Worm (Caenorhabditis elegans): Measurements from ENCODE around the gene F41C3.7.

F41C3.7 gene

DNA sequence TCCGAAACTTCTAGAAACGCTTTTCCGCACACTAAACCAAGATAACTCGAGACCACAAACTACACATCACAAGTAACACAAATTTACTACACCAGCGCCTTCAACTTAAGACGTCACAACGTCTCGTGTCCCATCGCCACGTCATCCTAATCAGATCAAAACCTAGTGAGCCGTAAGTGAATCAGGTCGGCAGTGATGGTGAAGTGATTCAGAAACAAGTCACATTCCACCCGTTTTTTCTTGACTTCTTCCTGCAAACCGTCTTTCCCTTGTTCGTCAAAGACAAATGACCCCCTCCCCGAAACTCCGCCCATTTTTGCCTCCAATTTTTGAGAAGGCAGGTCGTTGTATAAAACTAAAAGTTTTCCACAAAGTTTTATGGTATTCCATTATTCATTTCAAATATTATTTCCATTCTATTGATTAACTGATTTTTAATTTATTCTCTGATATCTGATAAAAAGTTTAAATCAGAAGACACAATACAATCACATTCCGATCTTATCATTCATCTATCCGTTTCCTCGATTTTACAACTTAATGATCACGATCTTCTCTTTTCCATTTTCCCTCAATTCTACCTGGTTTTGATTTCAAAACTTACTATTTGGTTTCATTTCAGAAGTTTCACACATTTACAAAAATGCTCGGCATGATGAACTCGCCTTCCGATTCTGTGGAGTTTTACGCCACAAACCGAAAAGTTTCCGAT, 32.9 kb downstream of the F41C3.7 start, which contains the start of gene F26G1.2:
TSS of gene F26G1.2 (plus strand) at position 508 of the 712 bp plus-strand sequence.
- TF ChIP-seq nhr-84 (tag; optimal IDR thresholded peaks at IDR 0.05) (no peak), pqm-1 (tag; optimal IDR thresholded peaks at IDR 0.05) (no peak), nhr-85 (tag) (peak; percentile 84), hpl-2 (GFP tag; optimal IDR thresholded peaks at IDR 0.05) (no peak), efl-1 (optimal IDR thresholded peaks at IDR 0.05) (no peak), efl-1 (GFP tag; optimal IDR thresholded peaks at IDR 0.05 in 1 of 2) (peak in 1 of 2 experiments; percentile 90), grh-1 (GFP tag; IDR thresholded peaks at IDR 0.05) (peak; percentile 25; the same call in 1 of the 2 replicates), skn-1 (tag; optimal IDR thresholded peaks at IDR 0.05) (no peak), lin-35 (GFP tag; optimal IDR thresholded peaks at IDR 0.05) (peak in 1 of 2 experiments; percentile 32), ceh-63 (GFP tag; optimal IDR thresholded peaks at IDR 0.05) (no peak), xbp-1 (tag; optimal IDR thresholded peaks at IDR 0.05) (peak; percentile 36), Y116A8C.19 (tag; optimal IDR thresholded peaks at IDR 0.05; ENCODE audit: borderline replicate concordance) (no peak), unc-86 (tag; optimal IDR thresholded peaks at IDR 0.05) (no peak), C04F5.9 (tag; optimal IDR thresholded peaks at IDR 0.05) (no peak), unc-98 (GFP tag; IDR thresholded peaks at IDR 0.05) (no peak), unc-30 (tag; optimal IDR thresholded peaks at IDR 0.05) (no peak), lin-14 (GFP tag; optimal IDR thresholded peaks at IDR 0.05) (peak; percentile 8), ceh-82 (tag; optimal IDR thresholded peaks at IDR 0.05) (no peak), rnt-1 (tag; optimal IDR thresholded peaks at IDR 0.05) (no peak), jun-1 (tag; optimal IDR thresholded peaks at IDR 0.05) (no peak), isw-1 (GFP tag; IDR thresholded peaks at IDR 0.05) (no peak), nhr-237 (tag; optimal IDR thresholded peaks at IDR 0.05) (no peak), vab-15 (tag; optimal IDR thresholded peaks at IDR 0.05) (no peak), blmp-1 (tag; optimal IDR thresholded peaks at IDR 0.05) (peak; percentile 51), zag-1 (tag; optimal IDR thresholded peaks at IDR 0.05) (no peak), snu-23 (GFP tag; optimal IDR thresholded peaks at IDR 0.05) (peak; percentile 11), C34B4.2 (tag; optimal IDR thresholded peaks at IDR 0.05) (no peak), fkh-8 (tag; optimal IDR thresholded peaks at IDR 0.05) (peak; percentile 32), fkh-10 (GFP tag; optimal IDR thresholded peaks at IDR 0.05) (no peak), mab-9 (GFP tag; IDR thresholded peaks at IDR 0.05) (no peak), ces-1 (GFP tag; optimal IDR thresholded peaks at IDR 0.05) (no peak), nhr-20 (tag; optimal IDR thresholded peaks at IDR 0.05) (peak; percentile 53), nhr-47 (tag; optimal IDR thresholded peaks at IDR 0.05) (no peak), nhr-71 (tag; optimal IDR thresholded peaks at IDR 0.05) (peak; percentile 50), elt-3 (tag; optimal IDR thresholded peaks at IDR 0.05) (peak in 1 of 6 experiments; percentile 69), fkh-4 (tag; optimal IDR thresholded peaks at IDR 0.05; ENCODE audit: borderline replicate concordance) (no peak), nhr-12 (tag; optimal IDR thresholded peaks at IDR 0.05) (no peak), ets-5 (GFP tag; IDR thresholded peaks at IDR 0.05) (no peak), mdl-1 (tag; optimal IDR thresholded peaks at IDR 0.05) (no peak), lin-15B (tag; optimal IDR thresholded peaks at IDR 0.05) (no peak), nhr-77 (tag; optimal IDR thresholded peaks at IDR 0.05) (no peak), nhr-11 (tag; optimal IDR thresholded peaks at IDR 0.05) (no peak), ama-1 (optimal IDR thresholded peaks at IDR 0.05) (no peak), snpc-4 (tag; optimal IDR thresholded peaks at IDR 0.05) (no peak), zip-4 (GFP tag; optimal IDR thresholded peaks at IDR 0.05) (no peak), lin-39 (tag; optimal IDR thresholded peaks at IDR 0.05) (no peak), unc-62 (GFP tag; optimal IDR thresholded peaks at IDR 0.05) (no peak), lsy-2 (tag; optimal IDR thresholded peaks at IDR 0.05) (peak in 1 of 2 experiments; percentile 24), lir-3 (tag; optimal IDR thresholded peaks at IDR 0.05; ENCODE audit: poor library complexity) (no peak), nhr-28 (tag; optimal IDR thresholded peaks at IDR 0.05) (no peak)

Data from whole organism, L1 larva.